Worm (Caenorhabditis elegans) whole organism, L4 larva: ENCODE measurements around the gene C38C3.3.

Source experiments
- F37D6.2 ChIP-seq: sonication (generic microtip); optimal IDR thresholded peaks from 2 replicates; lab custom pipeline; 2016; ENCODE audit warnings: mild to moderate bottlenecking, missing genetic modification characterization, missing compliant biosample characterization
- F44E2.7 ChIP-seq: fragments of 200-800 bp; sonication (Bioruptor generic); IDR thresholded peaks from 2 replicates; pipeline ENCODE4 v2.1.2; 2022; ENCODE audit warnings: missing genetic modification characterization, missing compliant biosample characterization
- T26A8.4 ChIP-seq: fragments of 200-800 bp; sonication (Bioruptor generic); IDR thresholded peaks from 2 replicates; pipeline ENCODE4 v1.3.6; 2022; ENCODE audit warnings: missing genetic modification characterization, missing compliant biosample characterization
- Y105C5A.15 ChIP-seq: fragments of 200-800 bp; sonication (Bioruptor generic); IDR thresholded peaks from 2 replicates; pipeline ENCODE4 v1.3.6; 2022; ENCODE audit warnings: missing genetic modification characterization, missing compliant biosample characterization
- Y48G9A.11 ChIP-seq: fragments of 200-800 bp; sonication (Bioruptor generic); IDR thresholded peaks from 2 replicates; pipeline ENCODE4 v1.3.6; 2022; ENCODE audit warnings: missing genetic modification reagents, missing genetic modification characterization, missing compliant biosample characterization
- ama-1 ChIP-seq: fragments of 150-350 bp; optimal IDR thresholded peaks from 2 replicates; lab custom pipeline; 2014; ENCODE audit warnings: inconsistent platforms, mixed read lengths
- arid-1 ChIP-seq: fragments of 200-800 bp; sonication (Bioruptor generic); conservative IDR thresholded peaks from 2 replicates; pipeline ENCODE4 v1.3.6; 2022; ENCODE audit warnings: missing genetic modification reagents, missing genetic modification characterization, missing compliant biosample characterization
- attf-4 ChIP-seq: sonication (generic microtip); optimal IDR thresholded peaks from 3 replicates; lab custom pipeline; 2017; ENCODE audit warnings: missing biosample characterization, missing genetic modification characterization
- ceh-20 ChIP-seq: fragments of 200-800 bp; sonication (Bioruptor generic); IDR thresholded peaks from 2 replicates; pipeline ENCODE4 v1.3.6; 2022; ENCODE audit warnings: missing genetic modification reagents, missing genetic modification characterization, missing compliant biosample characterization
- ceh-62 ChIP-seq: sonication (generic microtip); optimal IDR thresholded peaks from 2 replicates; lab custom pipeline; 2017; ENCODE audit warnings: missing biosample characterization, missing genetic modification characterization
- ces-1 ChIP-seq: fragments of 150-350 bp; sonication (generic microtip); optimal IDR thresholded peaks from 4 replicates; lab custom pipeline; 2014; ENCODE audit warnings: missing biosample characterization, missing genetic modification reagents, missing genetic modification characterization
- cey-2 ChIP-seq: sonication (generic microtip); optimal IDR thresholded peaks from 3 replicates; lab custom pipeline; 2017; ENCODE audit warnings: missing genetic modification characterization, mild to moderate bottlenecking, missing compliant biosample characterization, antibody characterized with exemption, borderline replicate concordance; ENCODE audit not compliant: insufficient read depth
- ctbp-1 ChIP-seq: fragments of 200-800 bp; sonication (Bioruptor generic); IDR thresholded peaks from 2 replicates; pipeline ENCODE4 v1.3.6; 2022; ENCODE audit warnings: missing genetic modification reagents, missing genetic modification characterization, missing compliant biosample characterization
- daf-12 ChIP-seq: fragments of 150-350 bp; optimal IDR thresholded peaks from 2 replicates; lab custom pipeline; 2014; ENCODE audit warnings: missing biosample characterization, missing genetic modification reagents, missing genetic modification characterization
- daf-16 ChIP-seq, 3 experiments: sonication (generic microtip); optimal IDR thresholded peaks; 2 replicates each; lab custom pipeline; 2016 to 2017; ENCODE audit warnings: missing genetic modification characterization in 3 of 3, missing genetic modification reagents in 3 of 3, mild to moderate bottlenecking in 2 of 3, missing compliant biosample characterization in 2 of 3, missing biosample characterization in 1 of 3, moderate library complexity in 1 of 3
- dmd-6 ChIP-seq: fragments of 200-800 bp; sonication (Bioruptor generic); IDR thresholded peaks from 2 replicates; pipeline ENCODE4 v1.3.6; 2022; ENCODE audit warnings: missing genetic modification reagents, missing genetic modification characterization, missing compliant biosample characterization
- dmd-8 ChIP-seq: fragments of 200-800 bp; sonication (Bioruptor generic); IDR thresholded peaks from 2 replicates; pipeline ENCODE4 v1.3.6; 2022; ENCODE audit warnings: missing genetic modification characterization, missing compliant biosample characterization
- fkh-10 ChIP-seq: fragments of 150-350 bp; optimal IDR thresholded peaks from 2 replicates; lab custom pipeline; 2014; ENCODE audit warnings: missing biosample characterization, missing genetic modification reagents, missing genetic modification characterization
- hif-1 ChIP-seq, 2 experiments: sonication (generic microtip); optimal IDR thresholded peaks; 2 replicates each; lab custom pipeline; 2016 to 2017; ENCODE audit warnings: missing compliant biosample characterization in 2 of 2, missing genetic modification characterization in 2 of 2, missing genetic modification reagents in 2 of 2, missing genotype in 2 of 2, mild to moderate bottlenecking in 1 of 2
- hlh-11 ChIP-seq: fragments of 200-800 bp; sonication (Bioruptor generic); optimal IDR thresholded peaks from 2 replicates; lab custom pipeline; 2018; ENCODE audit warnings: mild to moderate bottlenecking, missing genetic modification characterization, missing compliant biosample characterization
- lim-7 ChIP-seq: fragments of 200-800 bp; sonication (Bioruptor generic); IDR thresholded peaks from 2 replicates; pipeline ENCODE4 v1.3.6; 2022; ENCODE audit warnings: missing genetic modification characterization, missing compliant biosample characterization
- lin-29 ChIP-seq: fragments of 200-800 bp; sonication (Bioruptor generic); IDR thresholded peaks from 2 replicates; pipeline ENCODE4 v1.3.6; 2022; ENCODE audit warnings: missing genetic modification reagents, missing genetic modification characterization, missing compliant biosample characterization
- lin-38 ChIP-seq: fragments of 200-800 bp; sonication (Bioruptor generic); IDR thresholded peaks from 2 replicates; pipeline ENCODE4 v1.3.6; 2022; ENCODE audit warnings: missing genetic modification reagents, missing genetic modification characterization, missing compliant biosample characterization
- madf-9 ChIP-seq: fragments of 200-800 bp; sonication (Bioruptor generic); conservative IDR thresholded peaks from 2 replicates; pipeline ENCODE4 v1.3.6; 2022; ENCODE audit warnings: missing genetic modification reagents, missing genetic modification characterization, missing compliant biosample characterization
- mdt-29 ChIP-seq: fragments of 200-800 bp; sonication (Bioruptor generic); IDR thresholded peaks from 2 replicates; pipeline ENCODE4 v1.3.6; 2022; ENCODE audit warnings: missing genetic modification reagents, missing genetic modification characterization, missing compliant biosample characterization
- mep-1 ChIP-seq: fragments of 150-350 bp; sonication (generic microtip); optimal IDR thresholded peaks from 3 replicates; lab custom pipeline; 2014; ENCODE audit warnings: missing biosample characterization, missing genetic modification characterization
- mes-2 ChIP-seq: sonication (generic microtip); optimal IDR thresholded peaks from 2 replicates; lab custom pipeline; 2016; ENCODE audit warnings: missing genotype, mild to moderate bottlenecking, missing genetic modification characterization, missing compliant biosample characterization; ENCODE audit not compliant: poor library complexity, severe bottlenecking
- nhr-11 ChIP-seq: fragments of 150-350 bp; optimal IDR thresholded peaks from 2 replicates; lab custom pipeline; 2014; ENCODE audit warnings: missing biosample characterization, missing genetic modification characterization
- nhr-48 ChIP-seq: sonication (generic microtip); optimal IDR thresholded peaks from 2 replicates; lab custom pipeline; 2016; ENCODE audit warnings: mild to moderate bottlenecking, missing genetic modification characterization, missing compliant biosample characterization
- nhr-6 ChIP-seq: fragments of 150-350 bp; optimal IDR thresholded peaks from 2 replicates; lab custom pipeline; 2014; ENCODE audit warnings: missing biosample characterization, missing genetic modification characterization
- pqm-1 ChIP-seq: sonication (generic microtip); optimal IDR thresholded peaks from 2 replicates; lab custom pipeline; 2017; ENCODE audit warnings: missing biosample characterization, missing genetic modification characterization
- rbr-2 ChIP-seq: sonication (generic microtip); optimal IDR thresholded peaks from 2 replicates; lab custom pipeline; 2016; ENCODE audit warnings: missing genotype, missing genetic modification characterization, missing compliant biosample characterization
- skn-1 ChIP-seq: fragments of 150-350 bp; optimal IDR thresholded peaks from 2 replicates; lab custom pipeline; 2014; ENCODE audit warnings: missing biosample characterization, missing genetic modification characterization
- tag-97 ChIP-seq: fragments of 200-800 bp; sonication (Bioruptor generic); IDR thresholded peaks from 2 replicates; pipeline ENCODE4 v1.3.6; 2022; ENCODE audit warnings: missing genetic modification characterization, missing compliant biosample characterization
- unc-130 ChIP-seq: sonication (generic microtip); optimal IDR thresholded peaks from 2 replicates; lab custom pipeline; 2016; ENCODE audit warnings: missing genetic modification reagents, missing genetic modification characterization, missing compliant biosample characterization
- zfp-2 ChIP-seq: sonication (generic microtip); optimal IDR thresholded peaks from 2 replicates; lab custom pipeline; 2016; ENCODE audit warnings: mild to moderate bottlenecking, missing genetic modification characterization, missing compliant biosample characterization

Gene C38C3.3

ce11 chrV:1474486-1475125 is 20.8 kb upstream of the C38C3.3 start, which contains the start of the genes F53E2.2 and unc-60 (continued):
- peak; percentile 80 for TF ChIP-seq hlh-11
- peak; percentile 59 for TF ChIP-seq T26A8.4 (GFP tag; lab: Robert Waterston, UW)
- peak; percentile 16 for TF ChIP-seq ces-1 (GFP tag; lab: Kevin White, UChicago)
- peak; percentile 4 for TF ChIP-seq nhr-48 (tag; lab: Kevin White, UChicago)
- no peak for TF ChIP-seq mdt-29 (GFP tag; lab: Robert Waterston, UW)
- peak; percentile 42 for TF ChIP-seq F37D6.2 (tag; lab: Kevin White, UChicago)
- TF ChIP-seq hif-1 (tag; optimal IDR thresholded peaks at IDR 0.05; lab: Kevin White, UChicago): peak in 1 of 2 experiments; percentile 40
- no peak for TF ChIP-seq nhr-11
- peak; percentile 47; the same call in 1 of the 2 replicates for TF ChIP-seq dmd-6 (GFP tag; lab: Robert Waterston, UW)
- TF ChIP-seq lim-7 (GFP tag; lab: Robert Waterston, UW): 0 out of 2 replicates have a peak, but pooled peaks have one; percentile 44
- TF ChIP-seq ceh-20 (GFP tag; lab: Robert Waterston, UW): 0 out of 2 replicates have a peak, but pooled peaks have one; percentile 29
- TF ChIP-seq rbr-2 (tag; lab: Kevin White, UChicago): peak; percentile 84
- no peak for TF ChIP-seq pqm-1 (tag; lab: Kevin White, UChicago)
- TF ChIP-seq lin-29 (GFP tag; lab: Robert Waterston, UW): peak; percentile 54; the same call in 1 of the 2 replicates
- no peak for TF ChIP-seq unc-130 (GFP tag; lab: Kevin White, UChicago)
- TF ChIP-seq, all 104 proteins: peak for 33

DNA sequence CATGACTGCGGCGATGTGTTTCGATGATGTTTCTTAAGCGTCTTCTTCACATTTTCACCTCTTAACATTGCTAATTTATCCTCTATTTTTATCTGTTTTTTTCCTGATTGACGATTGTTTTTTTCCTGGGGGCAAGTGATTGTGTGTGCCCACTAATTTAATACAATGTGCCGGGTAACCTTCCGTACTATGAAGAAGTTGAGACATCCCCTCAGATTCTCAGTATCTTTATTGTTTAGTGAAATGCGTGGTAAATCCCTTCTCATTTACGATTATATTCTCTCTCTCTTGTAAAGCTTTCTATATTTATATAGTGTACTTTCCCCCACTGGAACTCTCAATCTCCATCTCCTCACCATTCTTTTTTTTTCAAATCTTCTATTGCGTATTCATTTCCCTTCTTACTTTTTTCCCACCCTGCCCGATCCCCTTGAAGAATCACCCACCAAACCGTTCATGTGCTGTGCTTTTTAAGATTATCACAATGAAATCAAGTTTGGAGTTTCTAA is 19.1 kb upstream of the C38C3.3 start:
- TF ChIP-seq mep-1 (peak; percentile 1), ama-1 (lab: Kevin White, UChicago) (no peak), arid-1 (peak; percentile 36; the same call in 1 of the 2 replicates), lin-38 (GFP tag; lab: Robert Waterston, UW) (peak; percentile 47; the same call in 1 of the 2 replicates), Y105C5A.15 (GFP tag; lab: Robert Waterston, UW) (0 out of 2 replicates have a peak, but pooled peaks have one; percentile 16)

DNA sequence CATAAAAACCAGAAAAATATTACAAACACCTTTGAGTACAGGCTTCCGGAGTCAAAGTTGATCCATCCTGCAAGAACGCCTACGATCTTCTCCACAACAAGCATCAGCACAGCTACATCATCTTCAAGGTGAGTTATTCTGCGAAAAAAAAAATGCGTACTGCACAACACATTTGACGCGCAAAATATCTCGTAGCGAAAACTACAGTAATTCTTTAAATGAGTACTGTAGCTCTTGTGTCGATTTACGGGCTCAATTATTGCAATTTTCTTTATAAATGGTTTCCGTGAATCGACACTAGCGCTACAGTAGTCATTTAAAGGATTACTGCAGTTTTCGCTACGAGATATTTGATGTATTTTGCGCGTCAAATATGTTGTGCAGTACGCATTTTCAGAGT is 18.6 kb upstream of the C38C3.3 start:
- TF ChIP-seq zfp-2 (tag; lab: Kevin White, UChicago): no peak
- no peak for TF ChIP-seq mdt-29 (GFP tag; lab: Robert Waterston, UW)
- peak; percentile 21 for TF ChIP-seq ama-1 (lab: Kevin White, UChicago)
- TF ChIP-seq ceh-62 (tag; lab: Kevin White, UChicago): no peak
- TF ChIP-seq cey-2: no peak
- no peak for TF ChIP-seq T26A8.4 (GFP tag; lab: Robert Waterston, UW)
- no peak for TF ChIP-seq tag-97 (GFP tag; lab: Robert Waterston, UW)
- no peak for TF ChIP-seq nhr-6 (tag; lab: Kevin White, UChicago)
- no peak for TF ChIP-seq dmd-8
- no peak for TF ChIP-seq attf-4
- no peak for TF ChIP-seq skn-1 (tag; lab: Kevin White, UChicago)
- TF ChIP-seq mes-2 (tag; lab: Kevin White, UChicago): peak; percentile 4
- no peak for TF ChIP-seq madf-9 (GFP tag; lab: Robert Waterston, UW)

- no peak for TF ChIP-seq Y48G9A.11 (GFP tag; lab: Robert Waterston, UW)
- no peak for TF ChIP-seq ctbp-1
- no peak for TF ChIP-seq zfp-2 (tag; lab: Kevin White, UChicago)
- no peak for TF ChIP-seq fkh-10
- TF ChIP-seq F44E2.7 (GFP tag; lab: Robert Waterston, UW): no peak
- TF ChIP-seq daf-12 (tag; lab: Kevin White, UChicago): no peak
- TF ChIP-seq pqm-1 (tag; lab: Kevin White, UChicago): no peak
- TF ChIP-seq daf-16 (GFP tag; optimal IDR thresholded peaks at IDR 0.05; lab: Kevin White, UChicago): peak in 1 of 2 experiments; percentile 1
- TF ChIP-seq daf-16 (tag; optimal IDR thresholded peaks at IDR 0.05; lab: Kevin White, UChicago): no peak
- peak; percentile 39 for TF ChIP-seq nhr-11
- no peak for TF ChIP-seq dmd-8
- no peak for TF ChIP-seq ceh-62 (tag; lab: Kevin White, UChicago)
- TF ChIP-seq, all 104 proteins: peak for 2
Observed at ce11 chrV:1480841-1481240, 14.6 kb upstream of the C38C3.3 start.
